Worm (Caenorhabditis elegans): ENCODE results near the gene vav-1.
"Not testable (repeated sequence)": the region's sequence is repeated elsewhere in the genome, so short reads cannot be mapped to it uniquely, and the experiment has no call there.

DNA sequence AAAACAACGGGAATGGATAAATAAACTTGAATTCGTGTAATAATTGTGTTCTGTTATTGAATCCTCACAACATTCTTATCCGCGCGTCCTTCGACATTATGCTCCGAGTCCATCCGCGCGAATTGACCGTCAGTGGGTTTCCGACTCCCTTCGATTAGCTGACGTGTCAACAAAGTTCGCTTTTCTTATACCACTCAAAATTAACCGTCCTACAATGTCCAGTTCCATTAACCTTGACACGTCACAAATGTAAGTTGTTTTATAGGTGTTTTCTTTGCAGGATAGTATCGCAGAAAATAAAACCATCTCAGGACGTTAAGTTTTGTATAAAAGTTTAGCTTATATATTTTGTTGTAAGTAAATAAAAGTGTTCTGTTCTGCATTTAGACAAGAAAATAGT, 28.5 kb downstream of the vav-1 start, which contains the start of gene crb-3:
- TF ChIP-seq nhr-77 (tag; optimal IDR thresholded peaks at IDR 0.05); unc-62 (GFP tag; optimal IDR thresholded peaks at IDR 0.05 in 1 of 2); unc-62 (tag; optimal IDR thresholded peaks at IDR 0.05): not testable (repeated sequence)
